Fruit fly (Drosophila melanogaster) whole organism, adult: ENCODE results near the gene RhoGAP93B.

ENCODE experiments used
- CG11617 ChIP-seq: fragments of 200-800 bp; sonication (Bioruptor generic); optimal IDR thresholded peaks from 2 replicates; lab custom pipeline; 2017; ENCODE audit warnings: mild to moderate bottlenecking, missing biosample characterization, missing genetic modification reagents, missing genetic modification characterization
- CG12768 ChIP-seq: fragments of 200-800 bp; sonication (Bioruptor generic); optimal IDR thresholded peaks from 2 replicates; lab custom pipeline; 2017; ENCODE audit warnings: missing biosample characterization, missing genetic modification characterization, mild to moderate bottlenecking, moderate library complexity, missing genetic modification reagents
- CG14711 ChIP-seq: fragments of 200-800 bp; sonication (Bioruptor generic); optimal IDR thresholded peaks from 2 replicates; lab custom pipeline; 2018; ENCODE audit warnings: missing biosample characterization, mild to moderate bottlenecking, missing genetic modification characterization, moderate library complexity
- CG1620 ChIP-seq: fragments of 200-800 bp; sonication (Bioruptor generic); optimal IDR thresholded peaks from 2 replicates; lab custom pipeline; 2016; ENCODE audit warnings: missing biosample characterization, missing genetic modification characterization
- CG33017 ChIP-seq: fragments of 200-800 bp; sonication (Bioruptor generic); optimal IDR thresholded peaks from 2 replicates; lab custom pipeline; 2018; ENCODE audit warnings: missing biosample characterization, mild to moderate bottlenecking, missing genetic modification characterization, moderate library complexity
- CG7045 ChIP-seq: fragments of 200-800 bp; sonication (Bioruptor generic); optimal IDR thresholded peaks from 2 replicates; lab custom pipeline; 2017; ENCODE audit warnings: missing biosample characterization, mild to moderate bottlenecking, missing genetic modification characterization
- CG7101 ChIP-seq: fragments of 200-800 bp; sonication (Bioruptor generic); optimal IDR thresholded peaks from 2 replicates; lab custom pipeline; 2018; ENCODE audit warnings: missing biosample characterization, mild to moderate bottlenecking, missing genetic modification characterization, moderate library complexity
- Clk ChIP-seq: fragments of 200-800 bp; sonication (Bioruptor generic); optimal IDR thresholded peaks from 2 replicates; lab custom pipeline; 2017; ENCODE audit warnings: missing biosample characterization, missing genetic modification characterization
- Crg-1 ChIP-seq: fragments of 200-800 bp; sonication (Bioruptor generic); optimal IDR thresholded peaks from 2 replicates; lab custom pipeline; 2016; ENCODE audit warnings: missing biosample characterization, missing genetic modification characterization
- Hr96 ChIP-seq: fragments of 200-800 bp; sonication (Bioruptor generic); optimal IDR thresholded peaks from 2 replicates; lab custom pipeline; 2016; ENCODE audit warnings: missing biosample characterization, missing genetic modification characterization
- Mnt ChIP-seq: fragments of 200-800 bp; sonication (Bioruptor generic); optimal IDR thresholded peaks from 2 replicates; lab custom pipeline; 2016; ENCODE audit warnings: missing biosample characterization, mild to moderate bottlenecking, missing genetic modification characterization
- bab1 ChIP-seq: fragments of 200-800 bp; sonication (Bioruptor generic); optimal IDR thresholded peaks from 3 replicates; lab custom pipeline; 2019; ENCODE audit warnings: missing biosample characterization, mild to moderate bottlenecking, missing genetic modification characterization, moderate library complexity
- cic ChIP-seq: fragments of 200-800 bp; sonication (Bioruptor generic); optimal IDR thresholded peaks from 2 replicates; lab custom pipeline; 2017; ENCODE audit warnings: missing biosample characterization, mild to moderate bottlenecking, missing genetic modification characterization, moderate library complexity
- cnc ChIP-seq, 2 experiments: fragments of >200 bp; optimal IDR thresholded peaks; 2 replicates each; lab custom pipeline; 2017
- kay ChIP-seq: fragments of 200-800 bp; sonication (Bioruptor generic); peaks from one replicate; lab custom pipeline; 2016; ENCODE audit warnings: missing biosample characterization, missing genetic modification characterization, borderline replicate concordance
- ovo ChIP-seq: fragments of 200-800 bp; sonication (Bioruptor generic); optimal IDR thresholded peaks from 2 replicates; lab custom pipeline; 2016; ENCODE audit warnings: missing biosample characterization, missing genetic modification characterization
- pad ChIP-seq: fragments of 200-800 bp; sonication (Bioruptor generic); optimal IDR thresholded peaks from 3 replicates; lab custom pipeline; 2017; ENCODE audit warnings: missing biosample characterization, missing genetic modification characterization, mild to moderate bottlenecking, moderate library complexity, missing genetic modification reagents
- tj ChIP-seq: fragments of 200-800 bp; sonication (Bioruptor generic); optimal IDR thresholded peaks from 3 replicates; lab custom pipeline; 2017; ENCODE audit warnings: missing biosample characterization, mild to moderate bottlenecking, missing genetic modification characterization, moderate library complexity
- toe ChIP-seq: fragments of 200-800 bp; sonication (Bioruptor generic); optimal IDR thresholded peaks from 2 replicates; lab custom pipeline; 2016; ENCODE audit warnings: missing biosample characterization, missing genetic modification characterization

Gene RhoGAP93B

dm6 chr3R:21045742-21046141 is 51.9 kb downstream of the RhoGAP93B start, which contains the start of gene CG31189:
Gene CG31189, minus strand, starts transcription at chr3R:21045842.
- TF ChIP-seq Hr96 (GFP tag; lab: Kevin White, UChicago) (no peak), CG1620 (GFP tag; lab: Kevin White, UChicago) (no peak), kay (GFP tag; lab: Kevin White, UChicago) (no peak), CG11617 (GFP tag; lab: Kevin White, UChicago) (no peak), Clk (no peak), CG7101 (tag; lab: Kevin White, UChicago) (no peak), CG7045 (GFP tag; lab: Kevin White, UChicago) (no peak), Mnt (GFP tag; lab: Kevin White, UChicago) (no peak), cic (GFP tag; lab: Kevin White, UChicago) (no peak), CG14711 (tag; lab: Kevin White, UChicago) (no peak), cnc (optimal IDR thresholded peaks at IDR 0.05; lab: Kevin White, UChicago) (no peak)

- TF ChIP-seq pad (GFP tag; lab: Kevin White, UChicago) (peak; percentile 72), ovo (GFP tag; lab: Kevin White, UChicago) (no peak)
These were observed 54.0 kb downstream of the RhoGAP93B start, which contains the start of gene CG12278 for dm6 chr3R:21043549-21044118. Gene CG12278, plus strand, starts transcription at chr3R:21044068.

- no peak for TF ChIP-seq Hr96 (GFP tag; lab: Kevin White, UChicago)
- no peak for TF ChIP-seq CG11617 (GFP tag; lab: Kevin White, UChicago)
- TF ChIP-seq CG12768 (GFP tag; lab: Kevin White, UChicago): no peak
- no peak for TF ChIP-seq toe (GFP tag; lab: Kevin White, UChicago)
- no peak for TF ChIP-seq Crg-1
- TF ChIP-seq CG7101 (tag; lab: Kevin White, UChicago): no peak
- TF ChIP-seq Mnt (GFP tag; lab: Kevin White, UChicago): no peak
- no peak for TF ChIP-seq CG7045 (GFP tag; lab: Kevin White, UChicago)
- TF ChIP-seq tj (GFP tag; lab: Kevin White, UChicago): no peak
- no peak for TF ChIP-seq pad (GFP tag; lab: Kevin White, UChicago)
- TF ChIP-seq cic (GFP tag; lab: Kevin White, UChicago): no peak
- TF ChIP-seq bab1 (GFP tag; lab: Kevin White, UChicago): no peak
- TF ChIP-seq CG33017 (tag; lab: Kevin White, UChicago): no peak
- TF ChIP-seq CG1620 (GFP tag; lab: Kevin White, UChicago): no peak
- TF ChIP-seq kay (GFP tag; lab: Kevin White, UChicago): no peak
- no peak for TF ChIP-seq Clk
These were observed 55.2 kb downstream of the RhoGAP93B start, which contains the start of gene Dhc93AB for dm6 chr3R:21042399-21042798. Gene Dhc93AB, minus strand, starts transcription at chr3R:21042499.
